Worm (Caenorhabditis elegans) whole organism, L4 larva: ENCODE data around the gene grl-11.
A peak's percentile ranks its signal among the peaks of the same experiment; 100 is the strongest.

Experiments used
- D1046.2 ChIP-seq: fragments of 200-800 bp; sonication (Bioruptor generic); IDR thresholded peaks from 2 replicates; pipeline ENCODE4 v1.3.6; 2022; ENCODE audit warnings: missing genetic modification characterization, missing compliant biosample characterization
- F44E2.7 ChIP-seq: fragments of 200-800 bp; sonication (Bioruptor generic); IDR thresholded peaks from 2 replicates; pipeline ENCODE4 v2.1.2; 2022; ENCODE audit warnings: missing genetic modification characterization, missing compliant biosample characterization
- R02D3.7 ChIP-seq: fragments of 150-350 bp; sonication (generic microtip); optimal IDR thresholded peaks from 3 replicates; lab custom pipeline; 2014; ENCODE audit warnings: missing biosample characterization, missing genetic modification characterization
- T20F7.1 ChIP-seq: fragments of 200-800 bp; sonication (Bioruptor generic); optimal IDR thresholded peaks from 2 replicates; lab custom pipeline; 2018; ENCODE audit warnings: mild to moderate bottlenecking, missing genetic modification characterization, missing compliant biosample characterization
- Y75B8A.6 ChIP-seq: fragments of 200-800 bp; sonication (Bioruptor generic); IDR thresholded peaks from 2 replicates; pipeline ENCODE4 v1.3.6; 2022; ENCODE audit warnings: missing genetic modification reagents, missing genetic modification characterization, missing compliant biosample characterization
- aha-1 ChIP-seq: fragments of 150-350 bp; peaks from one replicate; lab custom pipeline; 2014; ENCODE audit warnings: missing biosample characterization, missing genetic modification characterization
- aly-2 ChIP-seq: sonication (generic microtip); optimal IDR thresholded peaks from 2 replicates; lab custom pipeline; 2018; ENCODE audit warnings: missing biosample characterization, missing genetic modification characterization
- arid-1 ChIP-seq: fragments of 200-800 bp; sonication (Bioruptor generic); conservative IDR thresholded peaks from 2 replicates; pipeline ENCODE4 v1.3.6; 2022; ENCODE audit warnings: missing genetic modification reagents, missing genetic modification characterization, missing compliant biosample characterization
- ceh-28 ChIP-seq: fragments of 150-350 bp; optimal IDR thresholded peaks from 2 replicates; lab custom pipeline; 2014; ENCODE audit warnings: missing biosample characterization, missing genetic modification reagents, missing genetic modification characterization
- ceh-32 ChIP-seq: sonication (generic microtip); optimal IDR thresholded peaks from 2 replicates; lab custom pipeline; 2016; ENCODE audit warnings: mild to moderate bottlenecking, missing genetic modification characterization, missing compliant biosample characterization; ENCODE audit not compliant: poor library complexity
- ceh-44 ChIP-seq: fragments of 200-800 bp; sonication (Bioruptor generic); IDR thresholded peaks from 2 replicates; pipeline ENCODE4 v1.3.6; 2022; ENCODE audit warnings: missing genetic modification reagents, missing genetic modification characterization, missing compliant biosample characterization
- daf-12 ChIP-seq: fragments of 150-350 bp; optimal IDR thresholded peaks from 2 replicates; lab custom pipeline; 2014; ENCODE audit warnings: missing biosample characterization, missing genetic modification reagents, missing genetic modification characterization
- daf-16 ChIP-seq, 3 experiments: sonication (generic microtip); optimal IDR thresholded peaks; 2 replicates each; lab custom pipeline; 2016 to 2017; ENCODE audit warnings: missing genetic modification characterization in 3 of 3, missing genetic modification reagents in 3 of 3, mild to moderate bottlenecking in 2 of 3, missing compliant biosample characterization in 2 of 3, missing biosample characterization in 1 of 3, moderate library complexity in 1 of 3
- daf-8 ChIP-seq: fragments of 200-800 bp; sonication (Bioruptor generic); IDR thresholded peaks from 2 replicates; pipeline ENCODE4 v1.3.6; 2022; ENCODE audit warnings: missing genetic modification characterization, missing compliant biosample characterization
- dpl-1 ChIP-seq: fragments of 150-350 bp; optimal IDR thresholded peaks from 2 replicates; lab custom pipeline; 2014; ENCODE audit warnings: missing biosample characterization, missing genetic modification reagents, missing genetic modification characterization
- duxl-1 ChIP-seq: sonication (generic microtip); optimal IDR thresholded peaks from 2 replicates; lab custom pipeline; 2016; ENCODE audit warnings: mild to moderate bottlenecking, missing genetic modification characterization, moderate library complexity, missing compliant biosample characterization; ENCODE audit not compliant: poor library complexity
- dve-1 ChIP-seq: sonication (generic microtip); optimal IDR thresholded peaks from 2 replicates; lab custom pipeline; 2017; ENCODE audit warnings: antibody characterized with exemption, mild to moderate bottlenecking, missing genetic modification characterization, missing compliant biosample characterization; ENCODE audit not compliant: insufficient read depth
- fkh-10 ChIP-seq: fragments of 150-350 bp; optimal IDR thresholded peaks from 2 replicates; lab custom pipeline; 2014; ENCODE audit warnings: missing biosample characterization, missing genetic modification reagents, missing genetic modification characterization
- gei-8 ChIP-seq: fragments of 200-800 bp; sonication (Bioruptor generic); optimal IDR thresholded peaks from 2 replicates; lab custom pipeline; 2018; ENCODE audit warnings: mild to moderate bottlenecking, missing genetic modification characterization, missing compliant biosample characterization
- hlh-30 ChIP-seq: sonication (generic microtip); optimal IDR thresholded peaks from 2 replicates; lab custom pipeline; 2017; ENCODE audit warnings: antibody characterized with exemption, mild to moderate bottlenecking, missing genetic modification characterization, missing compliant biosample characterization; ENCODE audit not compliant: insufficient read depth
- hmg-1.1 ChIP-seq: fragments of 200-800 bp; sonication (Bioruptor generic); IDR thresholded peaks from 2 replicates; pipeline ENCODE4 v1.3.6; 2022; ENCODE audit warnings: missing genetic modification reagents, missing genetic modification characterization, missing compliant biosample characterization
- jun-1 ChIP-seq: fragments of 150-350 bp; optimal IDR thresholded peaks from 2 replicates; lab custom pipeline; 2014; ENCODE audit warnings: missing biosample characterization, missing genetic modification reagents, missing genetic modification characterization
- lsy-2 ChIP-seq, 2 experiments: fragments of 150-350 bp in 1 of 2; sonication (generic microtip) in 1 of 2; optimal IDR thresholded peaks; 2 replicates each; lab custom pipeline; 2014 to 2017; ENCODE audit warnings: missing biosample characterization in 2 of 2, missing genetic modification characterization in 2 of 2
- mdl-1 ChIP-seq, 2 experiments: fragments of 150-350 bp in 1 of 2; sonication (generic microtip) in 1 of 2; optimal IDR thresholded peaks; 2 replicates each; lab custom pipeline; 2014 to 2017; ENCODE audit warnings: missing biosample characterization in 2 of 2, missing genetic modification characterization in 2 of 2
- mdt-29 ChIP-seq: fragments of 200-800 bp; sonication (Bioruptor generic); IDR thresholded peaks from 2 replicates; pipeline ENCODE4 v1.3.6; 2022; ENCODE audit warnings: missing genetic modification reagents, missing genetic modification characterization, missing compliant biosample characterization
- mes-2 ChIP-seq: sonication (generic microtip); optimal IDR thresholded peaks from 2 replicates; lab custom pipeline; 2016; ENCODE audit warnings: missing genotype, mild to moderate bottlenecking, missing genetic modification characterization, missing compliant biosample characterization; ENCODE audit not compliant: poor library complexity, severe bottlenecking
- nhr-28 ChIP-seq: fragments of 150-350 bp; optimal IDR thresholded peaks from 2 replicates; lab custom pipeline; 2014; ENCODE audit warnings: missing biosample characterization, missing genetic modification characterization
- nhr-42 ChIP-seq: fragments of 200-800 bp; sonication (Bioruptor generic); IDR thresholded peaks from 2 replicates; pipeline ENCODE4 v1.3.6; 2022; ENCODE audit warnings: missing genetic modification characterization, missing compliant biosample characterization
- nhr-48 ChIP-seq: sonication (generic microtip); optimal IDR thresholded peaks from 2 replicates; lab custom pipeline; 2016; ENCODE audit warnings: mild to moderate bottlenecking, missing genetic modification characterization, missing compliant biosample characterization
- nhr-6 ChIP-seq: fragments of 150-350 bp; optimal IDR thresholded peaks from 2 replicates; lab custom pipeline; 2014; ENCODE audit warnings: missing biosample characterization, missing genetic modification characterization
- nhr-77 ChIP-seq: fragments of 150-350 bp; optimal IDR thresholded peaks from 2 replicates; lab custom pipeline; 2014; ENCODE audit warnings: missing biosample characterization, missing genetic modification characterization
- pha-4 ChIP-seq, 2 experiments: fragments of 150-350 bp in 1 of 2; fragments of 200-800 bp in 1 of 2; sonication (Bioruptor generic) in 1 of 2; IDR thresholded peaks in 1 of 2; optimal IDR thresholded peaks in 1 of 2; 2 replicates each; pipeline versions ENCODE4 v1.3.6 to Lab custom; 2014 to 2022; ENCODE audit warnings: missing genetic modification characterization in 2 of 2, missing genetic modification reagents in 2 of 2, missing biosample characterization in 1 of 2, missing compliant biosample characterization in 1 of 2
- php-3 ChIP-seq: fragments of 200-800 bp; sonication (Bioruptor generic); IDR thresholded peaks from 2 replicates; pipeline ENCODE4 v1.3.6; 2022; ENCODE audit warnings: missing genetic modification reagents, missing genetic modification characterization, missing compliant biosample characterization
- rbr-2 ChIP-seq: sonication (generic microtip); optimal IDR thresholded peaks from 2 replicates; lab custom pipeline; 2016; ENCODE audit warnings: missing genotype, missing genetic modification characterization, missing compliant biosample characterization
- saeg-2 ChIP-seq: fragments of 200-800 bp; sonication (Bioruptor generic); IDR thresholded peaks from 2 replicates; pipeline ENCODE4 v1.3.6; 2022; ENCODE audit warnings: missing genetic modification reagents, missing genetic modification characterization, missing compliant biosample characterization
- snpc-1.2 ChIP-seq: fragments of 200-800 bp; sonication (Bioruptor generic); IDR thresholded peaks from 2 replicates; pipeline ENCODE4 v1.3.6; 2022; ENCODE audit warnings: missing genetic modification reagents, missing genetic modification characterization, missing compliant biosample characterization
- spr-1 ChIP-seq: sonication (generic microtip); optimal IDR thresholded peaks from 2 replicates; lab custom pipeline; 2016; ENCODE audit warnings: mild to moderate bottlenecking, missing genetic modification characterization, missing compliant biosample characterization
- tag-97 ChIP-seq: fragments of 200-800 bp; sonication (Bioruptor generic); IDR thresholded peaks from 2 replicates; pipeline ENCODE4 v1.3.6; 2022; ENCODE audit warnings: missing genetic modification characterization, missing compliant biosample characterization
- unc-130 ChIP-seq: sonication (generic microtip); optimal IDR thresholded peaks from 2 replicates; lab custom pipeline; 2016; ENCODE audit warnings: missing genetic modification reagents, missing genetic modification characterization, missing compliant biosample characterization
- unc-62 ChIP-seq, 3 experiments: fragments of 150-350 bp in 1 of 3; sonication (generic microtip); optimal IDR thresholded peaks in 2 of 3; peaks in 1 of 3; 1 replicate in 1 of 3; 2 replicates in 2 of 3; lab custom pipeline; 2014 to 2017; ENCODE audit warnings: missing biosample characterization in 3 of 3, missing genetic modification characterization in 3 of 3, missing genetic modification reagents in 3 of 3, missing genotype in 1 of 3
- vab-7 ChIP-seq: fragments of 200-800 bp; sonication (Bioruptor generic); IDR thresholded peaks from 2 replicates; pipeline ENCODE4 v1.3.6; 2022; ENCODE audit warnings: missing genetic modification reagents, missing genetic modification characterization, missing compliant biosample characterization
- ztf-7 ChIP-seq: fragments of 150-350 bp; optimal IDR thresholded peaks from 2 replicates; lab custom pipeline; 2014; ENCODE audit warnings: missing biosample characterization, missing genetic modification characterization

grl-11 gene

DNA sequence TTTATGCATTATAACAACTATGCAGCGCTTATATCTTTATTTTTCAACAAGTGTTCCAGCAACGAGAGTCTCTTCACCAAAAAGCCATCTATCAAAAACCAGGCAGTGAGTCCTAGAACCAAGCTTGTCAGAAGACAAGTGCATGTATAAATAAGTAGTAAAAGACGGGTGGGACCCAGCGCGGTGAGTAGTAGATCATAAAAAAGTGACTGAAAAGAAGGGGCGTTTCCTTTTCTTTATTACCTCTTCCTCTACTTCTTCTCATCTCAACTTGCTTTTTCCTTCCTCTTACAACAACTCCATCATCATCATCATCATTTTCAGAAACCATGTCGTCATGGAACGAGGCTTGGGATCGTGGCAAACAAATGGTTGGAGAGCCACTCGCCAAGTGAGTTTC is 18.4 kb upstream of the grl-11 start, which contains the start of gene eat-4:
Gene eat-4, plus strand, starts transcription at position 301 of the 400 bp plus-strand sequence.
- TF ChIP-seq daf-16 (GFP tag; optimal IDR thresholded peaks at IDR 0.05; lab: Kevin White, UChicago) (no peak), daf-16 (tag; optimal IDR thresholded peaks at IDR 0.05; lab: Kevin White, UChicago) (no peak), arid-1 (no peak), nhr-42 (GFP tag; lab: Robert Waterston, UW) (no peak), T20F7.1 (GFP tag; lab: Kevin White, UChicago) (no peak), vab-7 (GFP tag; lab: Robert Waterston, UW) (no peak), unc-130 (GFP tag; lab: Kevin White, UChicago) (no peak), R02D3.7 (tag; lab: Kevin White, UChicago) (no peak), daf-12 (tag; lab: Kevin White, UChicago) (no peak), gei-8 (GFP tag; lab: Kevin White, UChicago) (no peak), duxl-1 (tag; lab: Kevin White, UChicago) (no peak), nhr-48 (tag; lab: Kevin White, UChicago) (no peak), aly-2 (tag; lab: Kevin White, UChicago) (no peak), tag-97 (GFP tag; lab: Robert Waterston, UW) (no peak), nhr-77 (no peak), F44E2.7 (GFP tag; lab: Robert Waterston, UW) (no peak), D1046.2 (no peak), mdt-29 (GFP tag; lab: Robert Waterston, UW) (no peak), hlh-30 (tag; lab: Kevin White, UChicago) (no peak), daf-8 (no peak)
- TF ChIP-seq, all 104 proteins: peak for 0

ce11 chrIII:9130588-9130987 is 12.4 kb upstream of the grl-11 start, which contains the start of gene ZK512.10:
ZK512.10 (plus strand) TSS chrIII:9130888.
- no peak for TF ChIP-seq fkh-10
- TF ChIP-seq R02D3.7 (tag; lab: Kevin White, UChicago): no peak
- no peak for TF ChIP-seq dve-1
- no peak for TF ChIP-seq rbr-2

- TF ChIP-seq php-3 (GFP tag; lab: Robert Waterston, UW) (no peak), ceh-28 (tag; lab: Kevin White, UChicago) (no peak), lsy-2 (tag; optimal IDR thresholded peaks at IDR 0.05; lab: Kevin White, UChicago) (no peak), mdt-29 (GFP tag; lab: Robert Waterston, UW) (no peak), snpc-1.2 (GFP tag; lab: Robert Waterston, UW) (no peak), dpl-1 (peak; percentile 41), hlh-30 (tag; lab: Kevin White, UChicago) (no peak), saeg-2 (GFP tag; lab: Robert Waterston, UW) (no peak), mdl-1 (tag; optimal IDR thresholded peaks at IDR 0.05; lab: Kevin White, UChicago) (no peak), aha-1 (tag; lab: Kevin White, UChicago) (peak; percentile 44), nhr-6 (tag; lab: Kevin White, UChicago) (no peak), ceh-44 (GFP tag; lab: Robert Waterston, UW) (no peak), ceh-32 (tag; lab: Kevin White, UChicago) (no peak), spr-1 (tag; lab: Kevin White, UChicago) (no peak), daf-8 (no peak), hmg-1.1 (GFP tag; lab: Robert Waterston, UW) (0 out of 2 replicates have a peak, but pooled peaks have one; percentile 24), ztf-7 (tag; lab: Kevin White, UChicago) (no peak), daf-16 (GFP tag; optimal IDR thresholded peaks at IDR 0.05; lab: Kevin White, UChicago) (no peak), daf-16 (tag; optimal IDR thresholded peaks at IDR 0.05; lab: Kevin White, UChicago) (no peak), pha-4 (GFP tag; IDR thresholded peaks at IDR 0.05; lab: Robert Waterston, UW) (no peak), pha-4 (tag; optimal IDR thresholded peaks at IDR 0.05; lab: Kevin White, UChicago) (peak; percentile 60), jun-1 (no peak), F44E2.7 (GFP tag; lab: Robert Waterston, UW) (no peak), mes-2 (peak; percentile 75), Y75B8A.6 (no peak), rbr-2 (no peak), nhr-28 (peak; percentile 4), unc-62 (GFP tag; optimal IDR thresholded peaks at IDR 0.05 in 1 of 2; lab: Kevin White, UChicago) (peak in 1 of 2 experiments; percentile 93), unc-62 (tag; optimal IDR thresholded peaks at IDR 0.05; lab: Kevin White, UChicago) (no peak)
- TF ChIP-seq, all 104 proteins: peak for 7
Observed at ce11 chrIII:9125789-9126304, 7.7 kb upstream of the grl-11 start, which contains the start of gene sec-16A.1. sec-16A.1 (plus strand) TSS chrIII:9125839.
